2 worm cellular contexts compared by ENCODE assay signal in genomic region chrIV:8333554-8333953, ce11.
TF ChIP-seq lines count a peak whose summit lies in the region.

No protein-coding gene starts in this region.

TF ChIP-seq in whole organism, early embryonic, 17 proteins besides CTCF, POLR2A, EP300 and RAD21:
- TF ChIP-seq ceh-13 (GFP tag; optimal IDR thresholded peaks at IDR 0.05; lab: Kevin White, UChicago) (no peak), ama-1 (optimal IDR thresholded peaks at IDR 0.05; lab: Kevin White, UChicago) (peak; percentile 97), aly-1 (tag; optimal IDR thresholded peaks at IDR 0.05; lab: Kevin White, UChicago) (peak; percentile 47)
TF ChIP-seq in whole organism, early embryonic: peak in this region for 2.

TF ChIP-seq in whole organism, late embryonic, 69 proteins besides CTCF, POLR2A, EP300 and RAD21:
- TF ChIP-seq ceh-45 (GFP tag; IDR thresholded peaks at IDR 0.05; lab: Robert Waterston, UW) (no peak), ama-1 (optimal IDR thresholded peaks at IDR 0.05; lab: Kevin White, UChicago) (peak; percentile 35)
